Worm (Caenorhabditis elegans): ENCODE data around the gene Y43C5A.7.

DNA sequence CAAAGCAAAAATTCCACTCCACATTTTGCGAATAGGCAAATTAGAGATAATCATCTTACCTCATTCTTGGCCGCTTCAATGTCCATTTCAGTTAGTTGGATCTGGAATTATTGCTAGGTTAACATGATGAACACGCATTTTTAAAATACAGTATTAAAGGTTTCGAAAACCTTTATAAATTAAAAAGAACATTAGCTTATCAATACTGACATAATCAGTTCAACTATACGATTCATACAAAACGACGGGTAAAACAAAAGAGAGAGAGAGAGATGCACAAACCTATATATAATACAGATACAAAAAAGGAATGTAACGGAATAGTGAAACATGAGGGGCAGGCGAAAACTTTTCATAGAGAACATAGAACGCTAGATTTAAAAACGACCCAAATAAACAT lies 4.4 kb downstream of the Y43C5A.7 start, which contains the start of gene thk-1:
- TF ChIP-seq mep-1 (tag; optimal IDR thresholded peaks at IDR 0.05) (no peak), unc-39 (tag; optimal IDR thresholded peaks at IDR 0.05) (no peak), lsy-2 (tag; optimal IDR thresholded peaks at IDR 0.05) (no peak), ztf-11 (tag; optimal IDR thresholded peaks at IDR 0.05) (no peak), nhr-237 (tag; optimal IDR thresholded peaks at IDR 0.05) (no peak), mls-2 (tag; optimal IDR thresholded peaks at IDR 0.05) (no peak), elt-3 (tag; optimal IDR thresholded peaks at IDR 0.05) (no peak), nhr-76 (tag; optimal IDR thresholded peaks at IDR 0.05) (no peak), elt-1 (tag; optimal IDR thresholded peaks at IDR 0.05; ENCODE audit: borderline replicate concordance, insufficient read depth) (no peak), blmp-1 (tag; optimal IDR thresholded peaks at IDR 0.05) (no peak), lin-32 (GFP tag; optimal IDR thresholded peaks at IDR 0.05) (no peak)

Data from whole organism, mixed stage, embryonic.